Fruit fly (Drosophila melanogaster) whole organism, prepupa: Measurements from ENCODE around the gene CG33090.

Source experiments
- Blimp-1 ChIP-seq: fragments of 200-800 bp; sonication (Bioruptor generic); optimal IDR thresholded peaks from 3 replicates; lab custom pipeline; 2017; ENCODE audit warnings: missing biosample characterization, missing genetic modification characterization, mild to moderate bottlenecking, moderate library complexity, missing genetic modification reagents
- CG10631 ChIP-seq: fragments of 200-800 bp; sonication (Bioruptor generic); optimal IDR thresholded peaks from 2 replicates; lab custom pipeline; 2016; ENCODE audit warnings: missing biosample characterization, missing genetic modification characterization
- CG10669 ChIP-seq: fragments of 200-800 bp; sonication (Bioruptor generic); optimal IDR thresholded peaks from 3 replicates; lab custom pipeline; 2018; ENCODE audit warnings: missing biosample characterization, mild to moderate bottlenecking, missing genetic modification characterization, moderate library complexity
- CG11294 ChIP-seq: fragments of 200-800 bp; sonication (Bioruptor generic); IDR thresholded peaks from 2 replicates; pipeline ENCODE4 v1.3.6; 2022; ENCODE audit warnings: missing biosample characterization, missing genetic modification characterization
- CG11902 ChIP-seq: fragments of 200-800 bp; sonication (Bioruptor generic); optimal IDR thresholded peaks from 3 replicates; lab custom pipeline; 2016; ENCODE audit warnings: missing biosample characterization, missing genetic modification characterization
- CG15336 ChIP-seq: fragments of 200-800 bp; sonication (Bioruptor generic); IDR thresholded peaks from 2 replicates; pipeline ENCODE4 v1.3.6; 2022; ENCODE audit warnings: missing biosample characterization, missing genetic modification characterization
- CG1621 ChIP-seq: fragments of 200-800 bp; sonication (Bioruptor generic); optimal IDR thresholded peaks from 3 replicates; lab custom pipeline; 2018; ENCODE audit warnings: missing biosample characterization, mild to moderate bottlenecking, missing genetic modification characterization
- CG3032 ChIP-seq: fragments of 200-800 bp; optimal IDR thresholded peaks from 2 replicates; lab custom pipeline; 2019; ENCODE audit warnings: missing biosample characterization, mild to moderate bottlenecking, missing genetic modification characterization, moderate library complexity
- CG32006 ChIP-seq: fragments of 200-800 bp; sonication (Bioruptor generic); optimal IDR thresholded peaks from 3 replicates; lab custom pipeline; 2017; ENCODE audit warnings: missing biosample characterization, mild to moderate bottlenecking, missing genetic modification characterization
- CG3919 ChIP-seq: fragments of 200-800 bp; sonication (Bioruptor generic); optimal IDR thresholded peaks from 3 replicates; lab custom pipeline; 2016; ENCODE audit warnings: missing biosample characterization, missing genetic modification characterization
- CG6163 ChIP-seq: fragments of 200-800 bp; sonication (Bioruptor generic); IDR thresholded peaks from 3 replicates; pipeline ENCODE4 v1.3.6; 2022; ENCODE audit warnings: missing biosample characterization, missing genetic modification characterization
- CG6792 ChIP-seq: fragments of 200-800 bp; sonication (Bioruptor generic); optimal IDR thresholded peaks from 3 replicates; lab custom pipeline; 2016; ENCODE audit warnings: missing biosample characterization, missing genetic modification characterization
- CG6808 ChIP-seq: fragments of 200-800 bp; sonication (Bioruptor generic); optimal IDR thresholded peaks from 3 replicates; lab custom pipeline; 2017; ENCODE audit warnings: missing biosample characterization, missing genetic modification characterization, mild to moderate bottlenecking, moderate library complexity, missing genetic modification reagents
- CG6854 ChIP-seq: fragments of 200-800 bp; sonication (Bioruptor generic); optimal IDR thresholded peaks from 2 replicates; lab custom pipeline; 2017; ENCODE audit warnings: missing biosample characterization, mild to moderate bottlenecking, missing genetic modification characterization
- CG7368 ChIP-seq: fragments of 200-800 bp; sonication (Bioruptor generic); optimal IDR thresholded peaks from 3 replicates; lab custom pipeline; 2016; ENCODE audit warnings: missing biosample characterization, missing genetic modification characterization
- CG8119 ChIP-seq: fragments of 200-800 bp; sonication (Bioruptor generic); IDR thresholded peaks from 3 replicates; pipeline ENCODE4 v1.3.6; 2022; ENCODE audit warnings: missing biosample characterization, missing genetic modification characterization
- CG8319 ChIP-seq: fragments of 200-800 bp; sonication (Bioruptor generic); optimal IDR thresholded peaks from 3 replicates; lab custom pipeline; 2016; ENCODE audit warnings: missing biosample characterization, missing genetic modification characterization
- CG8632 ChIP-seq: fragments of 200-800 bp; sonication (Bioruptor generic); optimal IDR thresholded peaks from 3 replicates; lab custom pipeline; 2016; ENCODE audit warnings: missing biosample characterization, missing genetic modification characterization
- CG9139 ChIP-seq: fragments of 200-800 bp; sonication (Bioruptor generic); optimal IDR thresholded peaks from 3 replicates; lab custom pipeline; 2017; ENCODE audit warnings: missing biosample characterization, mild to moderate bottlenecking, missing genetic modification characterization
- Eip75B ChIP-seq: fragments of 200-800 bp; sonication (Bioruptor generic); optimal IDR thresholded peaks from 3 replicates; lab custom pipeline; 2016; ENCODE audit warnings: missing biosample characterization, missing genetic modification characterization
- Eip78C ChIP-seq: fragments of 200-800 bp; sonication (Bioruptor generic); peaks from one replicate; lab custom pipeline; 2016; ENCODE audit warnings: missing biosample characterization, missing genetic modification characterization
- Eip93F ChIP-seq: fragments of 200-800 bp; sonication (Bioruptor generic); optimal IDR thresholded peaks from 2 replicates; lab custom pipeline; 2016; ENCODE audit warnings: missing biosample characterization, mild to moderate bottlenecking, missing genetic modification characterization
- Ets21C ChIP-seq: fragments of 200-800 bp; sonication (Bioruptor generic); optimal IDR thresholded peaks from 3 replicates; lab custom pipeline; 2016; ENCODE audit warnings: missing biosample characterization, missing genetic modification characterization
- Ets96B ChIP-seq: fragments of 200-800 bp; optimal IDR thresholded peaks from 2 replicates; lab custom pipeline; 2019; ENCODE audit warnings: missing biosample characterization, mild to moderate bottlenecking, missing genetic modification characterization, moderate library complexity
- Gug ChIP-seq: fragments of 200-800 bp; sonication (Bioruptor generic); IDR thresholded peaks from 2 replicates; pipeline ENCODE4 v1.3.6; 2022; ENCODE audit warnings: missing biosample characterization, missing genetic modification characterization
- Hr38 ChIP-seq: sonication (Bioruptor generic); optimal IDR thresholded peaks from 2 replicates; lab custom pipeline; 2016; ENCODE audit warnings: missing biosample characterization, missing genetic modification characterization
- Hr39 ChIP-seq: fragments of 200-800 bp; sonication (Bioruptor generic); optimal IDR thresholded peaks from 2 replicates; lab custom pipeline; 2016; ENCODE audit warnings: missing biosample characterization, missing genetic modification characterization
- Hr4 ChIP-seq: fragments of 200-800 bp; sonication (Bioruptor generic); optimal IDR thresholded peaks from 3 replicates; lab custom pipeline; 2016; ENCODE audit warnings: missing biosample characterization, missing genetic modification characterization
- Lpt ChIP-seq: fragments of 200-800 bp; sonication (Bioruptor generic); optimal IDR thresholded peaks from 3 replicates; lab custom pipeline; 2016; ENCODE audit warnings: missing biosample characterization, missing genetic modification characterization
- OdsH ChIP-seq: fragments of 200-800 bp; sonication (Bioruptor generic); optimal IDR thresholded peaks from 3 replicates; lab custom pipeline; 2016; ENCODE audit warnings: missing biosample characterization, missing genetic modification characterization
- Smox ChIP-seq: fragments of 200-800 bp; sonication (Bioruptor generic); optimal IDR thresholded peaks from 3 replicates; lab custom pipeline; 2016; ENCODE audit warnings: missing biosample characterization, missing genetic modification characterization
- Sox102F ChIP-seq: fragments of 200-800 bp; sonication (Bioruptor generic); optimal IDR thresholded peaks from 2 replicates; lab custom pipeline; 2016; ENCODE audit warnings: missing biosample characterization, mild to moderate bottlenecking, missing genetic modification characterization
- Sox14 ChIP-seq: fragments of 200-800 bp; sonication (Bioruptor generic); optimal IDR thresholded peaks from 3 replicates; lab custom pipeline; 2016; ENCODE audit warnings: missing biosample characterization, missing genetic modification characterization
- Sox15 ChIP-seq: fragments of 200-800 bp; sonication (Bioruptor generic); optimal IDR thresholded peaks from 3 replicates; lab custom pipeline; 2016; ENCODE audit warnings: missing biosample characterization, missing genetic modification characterization
- achi ChIP-seq: fragments of 200-800 bp; sonication (Bioruptor generic); optimal IDR thresholded peaks from 3 replicates; lab custom pipeline; 2016; ENCODE audit warnings: missing biosample characterization, missing genetic modification characterization
- acj6 ChIP-seq: fragments of 200-800 bp; sonication (Bioruptor generic); optimal IDR thresholded peaks from 3 replicates; lab custom pipeline; 2016; ENCODE audit warnings: missing biosample characterization, missing genetic modification characterization
- cyc ChIP-seq: fragments of 200-800 bp; sonication (Bioruptor generic); optimal IDR thresholded peaks from 3 replicates; lab custom pipeline; 2016; ENCODE audit warnings: missing biosample characterization, missing genetic modification characterization
- dac ChIP-seq: fragments of 200-800 bp; sonication (Bioruptor generic); optimal IDR thresholded peaks from 2 replicates; lab custom pipeline; 2017; ENCODE audit warnings: missing biosample characterization, mild to moderate bottlenecking, missing genetic modification characterization
- eg ChIP-seq: fragments of 200-800 bp; sonication (Bioruptor generic); IDR thresholded peaks from 3 replicates; pipeline ENCODE4 v1.3.6; 2022; ENCODE audit warnings: missing biosample characterization, missing genetic modification characterization
- esn ChIP-seq: fragments of 200-800 bp; sonication (Bioruptor generic); optimal IDR thresholded peaks from 2 replicates; lab custom pipeline; 2016; ENCODE audit warnings: missing biosample characterization, mild to moderate bottlenecking, missing genetic modification characterization, moderate library complexity
- fd85E ChIP-seq: fragments of 200-800 bp; sonication (Bioruptor generic); optimal IDR thresholded peaks from 3 replicates; lab custom pipeline; 2016; ENCODE audit warnings: missing biosample characterization, missing genetic modification characterization
- fkh ChIP-seq: fragments of 200-800 bp; sonication (Bioruptor generic); optimal IDR thresholded peaks from 3 replicates; lab custom pipeline; 2017; ENCODE audit warnings: missing biosample characterization, mild to moderate bottlenecking, missing genetic modification characterization, moderate library complexity
- lz ChIP-seq: fragments of 200-800 bp; sonication (Bioruptor generic); optimal IDR thresholded peaks from 3 replicates; lab custom pipeline; 2016; ENCODE audit warnings: missing biosample characterization, missing genetic modification characterization
- pdm3 ChIP-seq: fragments of 200-800 bp; sonication (Bioruptor generic); optimal IDR thresholded peaks from 3 replicates; lab custom pipeline; 2016; ENCODE audit warnings: missing biosample characterization, missing genetic modification characterization
- salr ChIP-seq, 2 experiments: fragments of 200-800 bp; sonication (Bioruptor generic); optimal IDR thresholded peaks; 3 replicates each; lab custom pipeline; 2016 to 2018; ENCODE audit warnings: missing biosample characterization in 2 of 2, missing genetic modification characterization in 2 of 2, mild to moderate bottlenecking in 1 of 2
- spab ChIP-seq: fragments of 200-800 bp; sonication (Bioruptor generic); optimal IDR thresholded peaks from 2 replicates; lab custom pipeline; 2017; ENCODE audit warnings: missing biosample characterization, mild to moderate bottlenecking, missing genetic modification characterization, missing genetic modification reagents
- ss ChIP-seq, 2 experiments: fragments of 200-800 bp; sonication (Bioruptor generic); optimal IDR thresholded peaks; 2 replicates in 1 of 2; 3 replicates in 1 of 2; lab custom pipeline; 2017 to 2018; ENCODE audit warnings: mild to moderate bottlenecking in 2 of 2, missing biosample characterization in 2 of 2, missing genetic modification characterization in 2 of 2, moderate library complexity in 1 of 2
- svp ChIP-seq: fragments of 200-800 bp; sonication (Bioruptor generic); peaks from one replicate; lab custom pipeline; 2016; ENCODE audit warnings: missing biosample characterization, missing genetic modification characterization
- topi ChIP-seq: fragments of 200-800 bp; sonication (Bioruptor generic); optimal IDR thresholded peaks from 3 replicates; lab custom pipeline; 2016; ENCODE audit warnings: missing biosample characterization, missing genetic modification characterization
- vri ChIP-seq: fragments of 200-800 bp; sonication (Bioruptor generic); optimal IDR thresholded peaks from 3 replicates; lab custom pipeline; 2016; ENCODE audit warnings: missing biosample characterization, mild to moderate bottlenecking, missing genetic modification characterization

Gene CG33090

DNA sequence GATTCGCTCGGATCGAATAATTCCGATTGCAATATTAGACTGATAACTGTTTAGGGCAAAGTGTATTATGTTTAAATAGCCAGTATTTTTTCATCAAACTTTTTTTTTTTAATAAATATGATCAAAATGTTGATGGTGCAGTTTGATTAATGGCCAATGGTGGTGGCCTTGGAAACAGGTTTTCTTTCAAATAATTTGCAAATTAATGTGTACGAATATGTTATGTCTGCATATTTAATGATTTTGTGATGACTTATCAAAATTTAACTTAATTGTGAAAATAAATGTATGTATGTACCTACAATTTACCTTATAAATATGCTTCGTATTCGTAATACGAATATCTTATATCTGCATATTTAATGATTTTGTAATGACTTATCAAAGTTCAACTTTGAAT is 27.3 kb downstream of the CG33090 start:
- TF ChIP-seq CG10669 (GFP tag; lab: Kevin White, UChicago) (no peak), OdsH (GFP tag; lab: Kevin White, UChicago) (no peak), CG1621 (tag; lab: Kevin White, UChicago) (no peak), cyc (GFP tag; lab: Kevin White, UChicago) (no peak), Sox14 (GFP tag; lab: Kevin White, UChicago) (no peak)
- TF ChIP-seq, all 60 proteins: peak for 0

DNA sequence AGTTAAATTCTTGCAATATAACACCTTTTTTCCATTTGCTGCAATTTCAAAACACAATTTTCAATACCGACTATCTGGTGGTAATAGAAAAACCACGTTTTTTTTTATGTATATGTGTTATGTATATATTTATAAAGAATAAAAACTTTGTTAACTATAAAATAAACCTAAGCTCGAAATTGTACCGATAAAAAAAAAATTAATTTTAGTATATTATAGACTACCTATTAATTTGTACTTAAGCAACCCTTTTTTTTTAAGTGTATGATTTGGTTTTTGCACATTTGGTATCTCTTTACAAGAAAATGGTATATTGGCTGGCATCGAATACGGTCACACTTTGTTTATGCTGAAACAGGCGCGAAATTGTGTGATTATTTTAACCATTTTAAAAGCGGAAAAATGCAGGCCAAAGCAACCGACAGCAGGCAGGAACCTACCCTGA is 27.8 kb downstream of the CG33090 start, which contains the start of gene spel1:
TSS of gene spel1 (plus strand) at position 334 of the 445 bp plus-strand sequence.
- TF ChIP-seq CG6792 (GFP tag; lab: Kevin White, UChicago) (peak; percentile 51), topi (GFP tag; lab: Kevin White, UChicago) (peak; percentile 32), dac (no peak), spab (peak; percentile 37), CG8119 (GFP tag; lab: Robert Waterston, UW) (peak; percentile 84), fkh (GFP tag; lab: Kevin White, UChicago) (no peak), Ets96B (tag; lab: Kevin White, UChicago) (peak; percentile 74), lz (GFP tag; lab: Kevin White, UChicago) (peak; percentile 40), CG1621 (tag; lab: Kevin White, UChicago) (no peak), Ets21C (GFP tag; lab: Kevin White, UChicago) (no peak), CG8319 (GFP tag; lab: Kevin White, UChicago) (no peak), CG15336 (GFP tag; lab: Robert Waterston, UW) (peak; percentile 80), vri (GFP tag; lab: Kevin White, UChicago) (no peak), achi (GFP tag; lab: Kevin White, UChicago) (peak; percentile 67), CG32006 (GFP tag; lab: Kevin White, UChicago) (peak; percentile 73), CG9139 (no peak), CG11294 (peak; percentile 55; the same call in 1 of the 2 replicates), Hr4 (GFP tag; lab: Kevin White, UChicago) (peak; percentile 54), pdm3 (GFP tag; lab: Kevin White, UChicago) (peak; percentile 49), CG3919 (GFP tag; lab: Kevin White, UChicago) (peak; percentile 62), Hr38 (GFP tag; lab: Kevin White, UChicago) (no peak), esn (GFP tag; lab: Kevin White, UChicago) (peak; percentile 74), CG6808 (GFP tag; lab: Kevin White, UChicago) (peak; percentile 48), CG3032 (tag; lab: Kevin White, UChicago) (peak; percentile 76), acj6 (GFP tag; lab: Kevin White, UChicago) (peak; percentile 66), CG8632 (GFP tag; lab: Kevin White, UChicago) (peak; percentile 72), CG7368 (GFP tag; lab: Kevin White, UChicago) (peak; percentile 36), salr (GFP tag; optimal IDR thresholded peaks at IDR 0.05; lab: Kevin White, UChicago) (peak in 1 of 2 experiments; percentile 53), svp (GFP tag; lab: Kevin White, UChicago) (peak; percentile 68), Gug (GFP tag; lab: Robert Waterston, UW) (peak; percentile 78), Hr39 (GFP tag; lab: Kevin White, UChicago) (peak; percentile 21), Blimp-1 (GFP tag; lab: Kevin White, UChicago) (no peak), Sox15 (GFP tag; lab: Kevin White, UChicago) (peak; percentile 30), Eip75B (GFP tag; lab: Kevin White, UChicago) (no peak), OdsH (GFP tag; lab: Kevin White, UChicago) (peak; percentile 71), Eip78C (peak; percentile 85), ss (GFP tag; optimal IDR thresholded peaks at IDR 0.05; lab: Kevin White, UChicago) (peak in 1 of 2 experiments; percentile 18), Smox (GFP tag; lab: Kevin White, UChicago) (peak; percentile 38), CG10631 (GFP tag; lab: Kevin White, UChicago) (peak; percentile 78), CG6854 (GFP tag; lab: Kevin White, UChicago) (no peak), fd85E (GFP tag; lab: Kevin White, UChicago) (no peak), CG10669 (GFP tag; lab: Kevin White, UChicago) (peak; percentile 57), cyc (GFP tag; lab: Kevin White, UChicago) (peak; percentile 59), eg (GFP tag; lab: Robert Waterston, UW) (peak; percentile 86), CG6163 (peak; percentile 72), CG11902 (GFP tag; lab: Kevin White, UChicago) (peak; percentile 13), Eip93F (GFP tag; lab: Kevin White, UChicago) (peak; percentile 3), Lpt (peak; percentile 58), Sox102F (GFP tag; lab: Kevin White, UChicago) (peak; percentile 26)
